Worm (Caenorhabditis elegans) whole organism, young adult: ENCODE measurements around the gene nol-6.

Experiments
- B0035.1 ChIP-seq: sonication (generic microtip); optimal IDR thresholded peaks from 2 replicates; lab custom pipeline; 2016; ENCODE audit warnings: missing genetic modification characterization, mild to moderate bottlenecking, missing compliant biosample characterization, missing genotype, missing genetic modification reagents
- C06A6.2 ChIP-seq: fragments of 200-800 bp; sonication (Bioruptor generic); conservative IDR thresholded peaks from 2 replicates; pipeline ENCODE4 v1.3.6; 2022; ENCODE audit warnings: missing genetic modification characterization, missing compliant biosample characterization
- C17E4.6 ChIP-seq: fragments of 200-800 bp; sonication (Bioruptor generic); IDR thresholded peaks from 2 replicates; pipeline ENCODE4 v1.3.6; 2022; ENCODE audit warnings: missing genetic modification reagents, missing genetic modification characterization, missing compliant biosample characterization
- D2030.7 ChIP-seq: fragments of 200-800 bp; sonication (Bioruptor generic); IDR thresholded peaks from 2 replicates; pipeline ENCODE4 v1.3.6; 2022; ENCODE audit warnings: missing genetic modification reagents, missing genetic modification characterization, missing compliant biosample characterization
- F39B2.1 ChIP-seq: fragments of 200-800 bp; sonication (Bioruptor generic); IDR thresholded peaks from 2 replicates; pipeline ENCODE4 v1.3.6; 2022; ENCODE audit warnings: missing genetic modification reagents, missing genetic modification characterization, missing compliant biosample characterization
- F49E8.2 ChIP-seq: sonication (generic microtip); optimal IDR thresholded peaks from 3 replicates; lab custom pipeline; 2017; ENCODE audit warnings: missing genetic modification characterization, mild to moderate bottlenecking, missing compliant biosample characterization, antibody characterized with exemption, moderate library complexity; ENCODE audit not compliant: insufficient read depth
- F57A8.1 ChIP-seq: fragments of 200-800 bp; sonication (Bioruptor generic); optimal IDR thresholded peaks from 2 replicates; lab custom pipeline; 2018; ENCODE audit warnings: mild to moderate bottlenecking, missing genetic modification characterization, moderate library complexity, missing compliant biosample characterization
- K11D2.4 ChIP-seq: fragments of 200-800 bp; sonication (Bioruptor generic); IDR thresholded peaks from 2 replicates; pipeline ENCODE4 v1.3.6; 2022; ENCODE audit warnings: missing genetic modification reagents, missing genetic modification characterization, missing compliant biosample characterization
- Y53F4B.3 ChIP-seq: fragments of 200-800 bp; sonication (Bioruptor generic); IDR thresholded peaks from 2 replicates; pipeline ENCODE4 v1.3.6; 2022; ENCODE audit warnings: missing genetic modification reagents, missing genetic modification characterization, missing compliant biosample characterization
- ama-1 ChIP-seq, 3 experiments: fragments of 150-350 bp in 1 of 3; sonication (generic microtip) in 2 of 3; optimal IDR thresholded peaks; 2 replicates each; lab custom pipeline; 2014 to 2018; ENCODE audit warnings: missing biosample characterization in 2 of 3, missing genetic modification characterization in 2 of 3, missing genetic modification reagents in 2 of 3
- attf-5 ChIP-seq: fragments of 200-800 bp; sonication (Bioruptor generic); optimal IDR thresholded peaks from 2 replicates; lab custom pipeline; 2018; ENCODE audit warnings: mild to moderate bottlenecking, missing genetic modification characterization, missing compliant biosample characterization
- attf-6 ChIP-seq: fragments of 200-800 bp; sonication (Bioruptor generic); IDR thresholded peaks from 2 replicates; pipeline ENCODE4 v1.3.6; 2022; ENCODE audit warnings: missing genetic modification reagents, missing genetic modification characterization, missing compliant biosample characterization
- bed-1 ChIP-seq: fragments of 200-800 bp; sonication (Bioruptor generic); IDR thresholded peaks from 2 replicates; pipeline ENCODE4 v1.3.6; 2022; ENCODE audit warnings: missing genetic modification reagents, missing genetic modification characterization, missing compliant biosample characterization
- cebp-1 ChIP-seq, 2 experiments: fragments of 200-800 bp in 1 of 2; sonication (Bioruptor generic) in 1 of 2; sonication (generic microtip) in 1 of 2; IDR thresholded peaks in 1 of 2; optimal IDR thresholded peaks in 1 of 2; 2 replicates each; pipeline versions ENCODE4 v1.3.6 to Lab custom; 2017 to 2022; ENCODE audit warnings: missing compliant biosample characterization in 2 of 2, missing genetic modification characterization in 2 of 2, mild to moderate bottlenecking in 1 of 2, missing genetic modification reagents in 1 of 2, moderate library complexity in 1 of 2
- ceh-91 ChIP-seq: fragments of 200-800 bp; sonication (Bioruptor generic); IDR thresholded peaks from 2 replicates; pipeline ENCODE4 v1.3.6; 2022; ENCODE audit warnings: missing genetic modification reagents, missing genetic modification characterization, missing compliant biosample characterization
- chd-7 ChIP-seq: sonication (generic microtip); optimal IDR thresholded peaks from 2 replicates; lab custom pipeline; 2016; ENCODE audit warnings: mild to moderate bottlenecking, missing genetic modification characterization, moderate library complexity, missing compliant biosample characterization
- die-1 ChIP-seq: sonication (generic microtip); optimal IDR thresholded peaks from 2 replicates; lab custom pipeline; 2016; ENCODE audit warnings: missing genotype, mild to moderate bottlenecking, missing genetic modification characterization, missing compliant biosample characterization
- egl-18 ChIP-seq: fragments of 200-800 bp; sonication (Bioruptor generic); IDR thresholded peaks from 2 replicates; pipeline ENCODE4 v1.3.6; 2022; ENCODE audit warnings: missing genetic modification reagents, missing genetic modification characterization, missing compliant biosample characterization
- egl-44 ChIP-seq: fragments of 200-800 bp; sonication (Bioruptor generic); IDR thresholded peaks from 2 replicates; pipeline ENCODE4 v1.3.6; 2022; ENCODE audit warnings: missing genetic modification reagents, missing genetic modification characterization, missing compliant biosample characterization
- fkh-3 ChIP-seq: sonication (generic microtip); optimal IDR thresholded peaks from 2 replicates; lab custom pipeline; 2016; ENCODE audit warnings: mild to moderate bottlenecking, missing genetic modification characterization, missing compliant biosample characterization
- him-1 ChIP-seq: sonication (generic microtip); optimal IDR thresholded peaks from 2 replicates; lab custom pipeline; 2016; ENCODE audit warnings: missing genotype, missing genetic modification reagents, missing genetic modification characterization, missing compliant biosample characterization
- hlh-12 ChIP-seq: sonication (generic microtip); optimal IDR thresholded peaks from 2 replicates; lab custom pipeline; 2016; ENCODE audit warnings: missing genetic modification characterization, missing compliant biosample characterization
- hlh-26 ChIP-seq: fragments of 200-800 bp; sonication (Bioruptor generic); conservative IDR thresholded peaks from 2 replicates; pipeline ENCODE4 v1.3.6; 2022; ENCODE audit warnings: missing genetic modification reagents, missing genetic modification characterization, missing compliant biosample characterization
- lsl-1 ChIP-seq: fragments of 200-800 bp; sonication (Bioruptor generic); optimal IDR thresholded peaks from 2 replicates; lab custom pipeline; 2018; ENCODE audit warnings: mild to moderate bottlenecking, missing genetic modification characterization, moderate library complexity, missing compliant biosample characterization
- madf-10 ChIP-seq: sonication (generic microtip); optimal IDR thresholded peaks from 2 replicates; lab custom pipeline; 2016; ENCODE audit warnings: mild to moderate bottlenecking, missing genetic modification characterization, missing compliant biosample characterization
- madf-6 ChIP-seq: fragments of 200-800 bp; sonication (Bioruptor generic); IDR thresholded peaks from 2 replicates; pipeline ENCODE4 v1.3.6; 2022; ENCODE audit warnings: missing genetic modification reagents, missing genetic modification characterization, missing compliant biosample characterization
- madf-8 ChIP-seq: fragments of 200-800 bp; sonication (Bioruptor generic); conservative IDR thresholded peaks from 2 replicates; pipeline ENCODE4 v1.3.6; 2022; ENCODE audit warnings: missing genetic modification reagents, missing genetic modification characterization, missing compliant biosample characterization
- nhr-120 ChIP-seq: fragments of 200-800 bp; sonication (Bioruptor generic); IDR thresholded peaks from 2 replicates; pipeline ENCODE4 v1.3.6; 2022; ENCODE audit warnings: missing genetic modification characterization, missing compliant biosample characterization
- nhr-27 ChIP-seq: fragments of 200-800 bp; sonication (Bioruptor generic); optimal IDR thresholded peaks from 2 replicates; lab custom pipeline; 2018; ENCODE audit warnings: mild to moderate bottlenecking, missing genetic modification characterization, moderate library complexity, missing compliant biosample characterization
- nhr-90 ChIP-seq: sonication (generic microtip); optimal IDR thresholded peaks from 2 replicates; lab custom pipeline; 2016; ENCODE audit warnings: missing genotype, mild to moderate bottlenecking, missing genetic modification characterization, missing compliant biosample characterization
- repo-1 ChIP-seq: sonication (generic microtip); optimal IDR thresholded peaks from 2 replicates; lab custom pipeline; 2017; ENCODE audit warnings: mild to moderate bottlenecking, missing genetic modification characterization, missing compliant biosample characterization
- rpc-1 ChIP-seq, 2 experiments: fragments of 150-350 bp in 1 of 2; sonication (generic microtip) in 1 of 2; optimal IDR thresholded peaks; 2 replicates each; lab custom pipeline; 2014 to 2018; ENCODE audit warnings: missing biosample characterization in 1 of 2, missing genetic modification characterization in 1 of 2, missing genetic modification reagents in 1 of 2, missing genotype in 1 of 2
- sea-2 ChIP-seq: fragments of 200-800 bp; sonication (Bioruptor generic); IDR thresholded peaks from 2 replicates; pipeline ENCODE4 v1.3.6; 2022; ENCODE audit warnings: missing genetic modification characterization, missing compliant biosample characterization
- tbp1 ChIP-seq: fragments of 200-800 bp; sonication (Bioruptor generic); optimal IDR thresholded peaks from 2 replicates; lab custom pipeline; 2018; ENCODE audit warnings: mild to moderate bottlenecking, missing genetic modification characterization, missing compliant biosample characterization
- unc-130 ChIP-seq: sonication (generic microtip); optimal IDR thresholded peaks from 2 replicates; lab custom pipeline; 2016; ENCODE audit warnings: missing genetic modification reagents, missing genetic modification characterization, missing compliant biosample characterization
- unc-62 ChIP-seq: fragments of 150-350 bp; optimal IDR thresholded peaks from 2 replicates; lab custom pipeline; 2014; ENCODE audit warnings: missing biosample characterization, missing genetic modification reagents, missing genetic modification characterization
- xnd-1 ChIP-seq: sonication (generic microtip); optimal IDR thresholded peaks from 2 replicates; lab custom pipeline; 2016; ENCODE audit warnings: missing genotype, missing genetic modification reagents, missing genetic modification characterization, missing compliant biosample characterization
- zfh-2 ChIP-seq: fragments of 200-800 bp; sonication (Bioruptor generic); conservative IDR thresholded peaks from 2 replicates; pipeline ENCODE4 v1.3.6; 2022; ENCODE audit warnings: missing genetic modification reagents, missing genetic modification characterization, missing compliant biosample characterization
- ztf-18 ChIP-seq: sonication (generic microtip); optimal IDR thresholded peaks from 2 replicates; lab custom pipeline; 2016; ENCODE audit warnings: missing genotype, mild to moderate bottlenecking, missing genetic modification characterization, missing compliant biosample characterization
- ztf-22 ChIP-seq: fragments of 200-800 bp; sonication (Bioruptor generic); optimal IDR thresholded peaks from 2 replicates; lab custom pipeline; 2018; ENCODE audit warnings: mild to moderate bottlenecking, missing genetic modification characterization, moderate library complexity, missing compliant biosample characterization
- ztf-26 ChIP-seq: sonication (generic microtip); optimal IDR thresholded peaks from 2 replicates; lab custom pipeline; 2017; ENCODE audit warnings: missing genetic modification characterization, missing compliant biosample characterization
- ztf-28 ChIP-seq: fragments of 200-800 bp; sonication (Bioruptor generic); IDR thresholded peaks from 2 replicates; pipeline ENCODE4 v1.3.6; 2022; ENCODE audit warnings: missing genetic modification reagents, missing genetic modification characterization, missing compliant biosample characterization
- ztf-6 ChIP-seq: fragments of 200-800 bp; sonication (Bioruptor generic); IDR thresholded peaks from 2 replicates; pipeline ENCODE4 v1.3.6; 2022; ENCODE audit warnings: missing genetic modification reagents, missing genetic modification characterization, missing compliant biosample characterization

nol-6 gene

DNA sequence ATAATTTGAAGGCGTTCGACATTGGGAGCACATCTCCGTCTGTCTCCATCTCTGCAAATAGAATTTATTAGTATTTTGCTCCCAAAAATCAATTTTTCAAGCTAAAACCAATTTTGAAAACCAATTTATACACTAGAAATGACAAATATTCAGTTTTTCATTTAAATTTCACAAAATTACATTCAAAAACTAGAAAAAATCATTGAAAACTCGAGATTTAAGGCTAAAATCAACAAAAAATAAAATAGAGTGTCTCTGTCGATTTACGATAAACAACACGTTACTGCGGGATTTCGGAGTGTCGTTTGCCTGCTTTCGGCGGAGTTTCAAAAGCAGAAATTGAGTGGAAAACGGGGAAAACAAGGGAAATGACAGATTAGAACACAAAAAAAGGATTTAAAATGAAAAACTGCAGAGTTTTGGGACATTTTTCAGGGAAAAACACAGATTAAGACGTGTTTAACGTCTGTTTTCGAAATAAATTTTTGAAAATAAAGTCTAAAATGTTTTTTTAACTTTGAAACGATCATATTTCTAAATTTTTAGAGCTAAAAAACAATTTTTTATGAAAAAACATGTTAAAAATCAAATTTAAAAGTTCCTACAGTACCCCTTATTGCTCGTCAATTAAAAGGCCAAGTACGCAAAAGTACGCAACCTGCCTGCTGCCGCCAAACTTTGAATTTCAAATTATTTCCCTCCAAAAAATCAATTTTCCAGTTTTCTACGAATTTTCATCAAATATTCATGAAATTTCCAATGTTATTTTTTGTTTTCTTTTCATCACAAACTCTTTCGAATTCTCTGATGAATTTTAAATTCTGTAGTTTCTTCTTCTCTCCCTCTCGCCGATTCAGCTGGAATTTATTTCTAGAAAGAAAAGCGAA lies at the start of gene nol-6 (continued):
- TF ChIP-seq ztf-22 (GFP tag; lab: Kevin White, UChicago): no peak
- no peak for TF ChIP-seq hlh-12
- no peak for TF ChIP-seq nhr-90
- TF ChIP-seq nhr-27: no peak

DNA sequence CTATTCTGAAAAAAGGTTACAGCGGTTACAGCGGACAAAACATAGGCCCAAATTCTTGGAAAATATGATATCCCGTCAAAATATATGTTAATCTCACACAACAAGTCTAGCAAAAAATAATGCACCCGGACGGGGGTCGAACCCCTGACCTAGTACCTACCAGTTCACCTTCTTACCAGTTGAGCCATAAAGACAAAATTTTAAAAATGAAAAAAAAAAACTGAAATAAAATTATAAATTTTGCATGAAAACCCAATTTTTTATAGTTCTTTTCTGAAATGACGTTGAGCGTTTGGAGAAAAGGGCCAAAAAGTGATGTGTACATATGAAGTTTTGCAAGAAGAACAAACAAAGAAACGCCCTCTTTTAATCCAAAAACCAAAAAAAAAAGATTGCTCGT lies 45.1 kb upstream of the nol-6 start:
- TF ChIP-seq B0035.1 (no peak), tbp1 (peak; percentile 67), rpc-1 (optimal IDR thresholded peaks at IDR 0.05; lab: Kevin White, UChicago) (no peak), rpc-1 (tag; optimal IDR thresholded peaks at IDR 0.05; lab: Kevin White, UChicago) (peak; percentile 53)

DNA sequence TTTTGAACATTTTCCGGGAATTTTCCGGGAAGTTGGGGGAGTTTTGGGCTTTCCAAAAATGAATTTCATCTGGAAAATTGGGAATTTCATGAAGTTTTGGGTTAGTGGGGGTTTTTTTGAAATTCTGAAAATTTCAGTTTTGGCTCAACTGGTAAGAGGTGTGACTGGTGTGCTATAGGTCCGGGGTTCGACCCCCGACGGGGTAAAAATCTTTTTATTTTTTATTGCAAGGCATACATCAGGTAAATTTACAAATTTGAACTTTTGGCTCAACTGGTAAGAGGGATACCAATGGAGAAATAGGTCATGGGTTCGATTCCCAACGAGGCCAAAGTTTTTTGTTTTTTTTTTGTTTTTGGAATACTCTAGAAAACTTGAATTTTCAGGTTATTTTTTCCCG lies 44.4 kb upstream of the nol-6 start:
- no peak for TF ChIP-seq ztf-28 (GFP tag; lab: Robert Waterston, UW)
- no peak for TF ChIP-seq F49E8.2 (tag; lab: Kevin White, UChicago)
- TF ChIP-seq C06A6.2 (GFP tag; lab: Robert Waterston, UW): no peak
- no peak for TF ChIP-seq unc-130
- no peak for TF ChIP-seq fkh-3 (tag; lab: Kevin White, UChicago)
- TF ChIP-seq repo-1: no peak
- TF ChIP-seq xnd-1 (tag; lab: Kevin White, UChicago): no peak
- no peak for TF ChIP-seq sea-2 (GFP tag; lab: Robert Waterston, UW)
- TF ChIP-seq madf-6: 0 out of 2 replicates have a peak, but pooled peaks have one; percentile 24
- TF ChIP-seq cebp-1 (GFP tag; IDR thresholded peaks at IDR 0.05; lab: Robert Waterston, UW): no peak
- no peak for TF ChIP-seq cebp-1 (tag; optimal IDR thresholded peaks at IDR 0.05; lab: Kevin White, UChicago)
- TF ChIP-seq F57A8.1 (GFP tag; lab: Kevin White, UChicago): no peak
- TF ChIP-seq him-1 (tag; lab: Kevin White, UChicago): no peak
- TF ChIP-seq rpc-1 (optimal IDR thresholded peaks at IDR 0.05; lab: Kevin White, UChicago): no peak
- TF ChIP-seq rpc-1 (tag; optimal IDR thresholded peaks at IDR 0.05; lab: Kevin White, UChicago): peak; percentile 53
- no peak for TF ChIP-seq attf-6 (GFP tag; lab: Robert Waterston, UW)
- TF ChIP-seq F39B2.1 (GFP tag; lab: Robert Waterston, UW): no peak
- TF ChIP-seq K11D2.4 (GFP tag; lab: Robert Waterston, UW): no peak
- TF ChIP-seq hlh-26 (GFP tag; lab: Robert Waterston, UW): no peak
- no peak for TF ChIP-seq madf-10 (tag; lab: Kevin White, UChicago)
- no peak for TF ChIP-seq ztf-26 (tag; lab: Kevin White, UChicago)
- TF ChIP-seq die-1 (tag; lab: Kevin White, UChicago): no peak
- no peak for TF ChIP-seq C17E4.6 (GFP tag; lab: Robert Waterston, UW)
- no peak for TF ChIP-seq bed-1
- TF ChIP-seq unc-62 (GFP tag; lab: Kevin White, UChicago): no peak
- no peak for TF ChIP-seq chd-7
- TF ChIP-seq tbp1: peak; percentile 73
- no peak for TF ChIP-seq lsl-1
- TF ChIP-seq hlh-12: no peak
- TF ChIP-seq egl-18 (GFP tag; lab: Robert Waterston, UW): no peak
- no peak for TF ChIP-seq ama-1 (optimal IDR thresholded peaks at IDR 0.05; lab: Kevin White, UChicago)
- TF ChIP-seq ama-1 (GFP tag; optimal IDR thresholded peaks at IDR 0.05; lab: Kevin White, UChicago): no peak
- TF ChIP-seq ceh-91 (GFP tag; lab: Robert Waterston, UW): no peak
- TF ChIP-seq ztf-18 (tag; lab: Kevin White, UChicago): no peak
- TF ChIP-seq attf-5: no peak
- TF ChIP-seq nhr-120 (GFP tag; lab: Robert Waterston, UW): no peak
- no peak for TF ChIP-seq ztf-6 (GFP tag; lab: Robert Waterston, UW)
- 0 out of 2 replicates have a peak, but pooled peaks have one; percentile 9 for TF ChIP-seq D2030.7 (GFP tag; lab: Robert Waterston, UW)
- no peak for TF ChIP-seq egl-44 (GFP tag; lab: Robert Waterston, UW)
- TF ChIP-seq Y53F4B.3 (GFP tag; lab: Robert Waterston, UW): no peak
- no peak for TF ChIP-seq madf-8
- no peak for TF ChIP-seq zfh-2 (GFP tag; lab: Robert Waterston, UW)
- TF ChIP-seq nhr-90: no peak
